Worm (Caenorhabditis elegans): ENCODE results near the gene F13E9.16.

DNA sequence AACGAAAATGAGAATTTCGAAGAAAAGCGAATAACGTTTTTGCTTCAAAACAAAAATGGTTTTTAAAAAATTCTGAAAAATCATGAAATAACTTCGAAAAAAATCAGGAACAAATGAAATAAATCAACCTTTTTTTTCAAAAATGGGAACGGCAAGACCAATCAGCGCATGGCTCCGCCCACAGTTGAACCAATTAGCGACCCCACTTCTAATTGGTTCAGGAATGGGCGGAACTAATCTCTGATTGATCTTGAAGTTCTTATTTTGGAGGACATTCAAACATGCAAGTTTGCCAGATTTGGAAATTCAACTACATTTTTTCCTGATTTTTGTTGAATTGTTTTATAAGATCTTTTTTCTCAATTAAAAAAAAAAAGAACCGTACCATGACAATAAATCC lies 31.2 kb downstream of the F13E9.16 start:
- no peak for TF ChIP-seq dve-1 (tag; optimal IDR thresholded peaks at IDR 0.05)
- TF ChIP-seq ref-2 (tag; optimal IDR thresholded peaks at IDR 0.05), result no peak

Data from whole organism, late embryonic.